Fruit fly (Drosophila melanogaster): ENCODE results near the gene CG46318.
A peak's percentile ranks its signal among the peaks of the same experiment; 100 is the strongest.

dm6 chr3R:18639662-18640061 is 40.7 kb upstream of the CG46318 start:
- peak; percentile 64 for TF ChIP-seq Ets98B (GFP tag; IDR thresholded peaks at IDR 0.05)
- TF ChIP-seq CG8301 (tag; optimal IDR thresholded peaks at IDR 0.05): no peak
- no peak for TF ChIP-seq gl (tag; optimal IDR thresholded peaks at IDR 0.05)
- peak; percentile 27; the same call in 1 of the 2 replicates for TF ChIP-seq CG12605 (GFP tag; IDR thresholded peaks at IDR 0.05)
- TF ChIP-seq EcR (GFP tag; optimal IDR thresholded peaks at IDR 0.05): no peak
- no peak for TF ChIP-seq CG13204 (GFP tag; optimal IDR thresholded peaks at IDR 0.05)
- peak; percentile 59 for TF ChIP-seq CG32121 (GFP tag; IDR thresholded peaks at IDR 0.05)
- no peak for TF ChIP-seq CG9948 (tag; optimal IDR thresholded peaks at IDR 0.05)
- TF ChIP-seq CG10348 (GFP tag; IDR thresholded peaks at IDR 0.05): no peak
- peak; percentile 30 for TF ChIP-seq Pif1A (GFP tag; optimal IDR thresholded peaks at IDR 0.05)
- TF ChIP-seq fd96Ca (GFP tag; IDR thresholded peaks at IDR 0.05): peak; percentile 42; the same call in 1 of the 3 replicates
- TF ChIP-seq CG17806 (tag; optimal IDR thresholded peaks at IDR 0.05): peak; percentile 9

Data from whole organism, pupa.